Fruit fly (Drosophila melanogaster): ENCODE data around the gene Vps37B.
A peak's percentile ranks its signal among the peaks of the same experiment; 100 is the strongest.

Gene Vps37B

dm6 chr3R:5251243-5251865, 25.4 kb downstream of the Vps37B start, which contains the start of gene CtsF:
CtsF (minus strand) TSS chr3R:5251745.
- TF ChIP-seq CG17801 (GFP tag; optimal IDR thresholded peaks at IDR 0.05; ENCODE audit: partially characterized antibody) = peak; percentile 77

- TF ChIP-seq CG17801 (GFP tag; optimal IDR thresholded peaks at IDR 0.05; ENCODE audit: partially characterized antibody) = no peak
Observed at dm6 chr3R:5252853-5253252, 26.9 kb downstream of the Vps37B start, which contains the start of gene CG1113. CG1113 (plus strand) TSS chr3R:5253153.

- TF ChIP-seq CG17801 (GFP tag; optimal IDR thresholded peaks at IDR 0.05; ENCODE audit: partially characterized antibody) = no peak
Observed at dm6 chr3R:5256462-5257146, 30.6 kb downstream of the Vps37B start, which contains the start of the genes Enoph and Hph. Enoph (minus strand) TSS chr3R:5256681. Hph (plus strand) TSS chr3R:5257037.

DNA sequence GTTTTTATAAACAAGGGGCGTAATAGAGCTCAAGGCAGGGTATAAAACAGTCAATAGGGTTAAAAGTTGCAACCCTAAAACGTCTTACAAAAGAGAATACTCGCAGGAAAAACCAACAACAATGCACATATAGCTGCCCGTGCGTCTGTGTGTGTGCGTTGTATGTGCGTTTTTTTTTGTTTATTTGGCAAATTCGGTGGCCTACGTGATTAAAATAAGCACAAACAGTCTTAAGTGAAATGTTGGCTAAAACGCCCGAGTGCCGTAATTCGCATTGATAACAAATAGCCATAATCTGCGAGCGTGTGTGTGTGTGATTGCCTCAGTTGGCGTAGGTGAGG, 31.2 kb downstream of the Vps37B start:
- no peak for TF ChIP-seq CG17801 (GFP tag; optimal IDR thresholded peaks at IDR 0.05; ENCODE audit: partially characterized antibody)

DNA sequence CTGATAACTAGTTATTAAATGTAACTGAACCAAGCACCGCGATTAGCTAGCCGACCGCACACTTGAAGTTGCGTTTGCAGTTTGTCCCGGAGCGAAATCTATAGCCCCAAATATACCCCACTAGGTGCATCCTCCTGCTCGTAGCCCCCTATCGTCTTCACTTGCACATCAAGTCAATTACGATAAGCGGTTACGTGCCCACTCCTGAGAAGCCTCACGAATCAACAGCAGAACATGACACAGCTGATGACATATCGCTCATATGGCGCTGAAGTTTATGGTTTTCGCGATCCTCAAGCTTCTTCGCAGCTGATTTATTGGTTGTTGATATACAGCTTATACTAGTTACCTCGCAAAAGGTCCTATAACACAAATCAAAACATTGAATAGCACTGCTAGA, 35.3 kb downstream of the Vps37B start:
- no peak for TF ChIP-seq CG17801 (GFP tag; optimal IDR thresholded peaks at IDR 0.05; ENCODE audit: partially characterized antibody)

dm6 chr3R:5261996-5262535, 36.1 kb downstream of the Vps37B start:
- no peak for TF ChIP-seq CG17801 (GFP tag; optimal IDR thresholded peaks at IDR 0.05; ENCODE audit: partially characterized antibody)

DNA sequence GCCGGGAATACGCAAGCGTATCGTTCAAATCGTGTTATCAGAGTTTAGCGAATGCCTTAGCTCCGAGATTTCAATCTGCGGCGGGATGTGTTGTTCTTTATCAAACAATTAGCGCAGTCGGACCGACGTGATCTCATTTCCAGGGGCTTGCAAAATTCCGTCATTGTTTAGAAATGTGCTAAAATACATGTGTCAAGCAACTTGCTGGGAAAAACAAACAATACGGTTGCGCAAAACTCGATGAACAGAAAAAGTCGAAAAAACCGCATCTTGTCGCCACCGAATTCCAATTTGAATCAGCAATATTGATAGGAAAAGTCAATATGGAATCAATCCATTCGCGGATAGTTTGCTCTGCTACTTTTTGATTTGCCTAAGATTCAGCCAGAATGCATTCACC, 36.6 kb downstream of the Vps37B start, which contains the start of gene Tim17a2:
Gene Tim17a2 (minus strand): TSS at position 101 of the 400 bp plus-strand sequence.
- no peak for TF ChIP-seq CG17801 (GFP tag; optimal IDR thresholded peaks at IDR 0.05; ENCODE audit: partially characterized antibody)

DNA sequence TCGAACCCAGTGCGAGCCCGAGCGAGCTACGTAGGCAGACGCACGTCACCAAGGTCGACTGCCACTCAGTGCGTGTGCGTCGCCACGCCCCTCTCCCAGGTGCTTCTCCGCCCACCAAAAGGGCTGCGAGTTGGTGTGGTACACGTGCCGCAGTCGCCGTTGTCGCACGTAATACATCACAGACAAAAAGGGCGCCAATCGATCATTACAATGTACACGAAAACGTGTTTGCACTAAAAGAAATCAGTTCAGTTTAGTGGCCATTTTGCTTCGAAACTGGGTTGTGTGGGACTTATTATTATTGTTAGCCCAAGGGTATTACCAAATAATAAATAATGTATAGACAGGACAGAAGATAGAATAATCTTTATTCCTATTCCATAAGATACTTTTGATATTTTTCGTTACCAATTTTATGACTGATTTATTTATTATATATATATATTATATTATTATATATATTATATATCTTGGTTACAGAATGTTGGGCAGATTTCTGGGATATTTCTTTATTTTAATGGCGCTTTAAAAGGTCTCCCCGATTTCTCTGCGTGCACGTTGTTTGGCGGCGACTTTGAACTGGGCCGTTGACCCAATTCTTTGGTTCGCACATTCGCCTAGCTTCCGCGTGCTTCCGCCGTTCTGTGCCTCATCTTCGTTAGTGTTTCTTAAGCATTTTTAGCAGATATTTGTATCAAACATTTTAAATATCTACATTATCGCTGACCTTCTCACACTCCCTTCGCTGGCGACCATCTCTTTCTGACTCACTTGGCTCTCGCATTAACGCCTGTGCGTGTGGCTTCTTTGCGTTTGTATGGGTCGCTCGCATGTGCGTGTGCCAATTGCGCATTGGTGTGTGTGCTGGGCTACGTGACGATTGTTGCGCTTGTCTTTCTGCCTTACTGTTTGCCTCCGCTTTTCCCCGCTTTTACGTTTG, 37.6 kb downstream of the Vps37B start:
- TF ChIP-seq CG17801 (GFP tag; optimal IDR thresholded peaks at IDR 0.05; ENCODE audit: partially characterized antibody) = peak; percentile 73

DNA sequence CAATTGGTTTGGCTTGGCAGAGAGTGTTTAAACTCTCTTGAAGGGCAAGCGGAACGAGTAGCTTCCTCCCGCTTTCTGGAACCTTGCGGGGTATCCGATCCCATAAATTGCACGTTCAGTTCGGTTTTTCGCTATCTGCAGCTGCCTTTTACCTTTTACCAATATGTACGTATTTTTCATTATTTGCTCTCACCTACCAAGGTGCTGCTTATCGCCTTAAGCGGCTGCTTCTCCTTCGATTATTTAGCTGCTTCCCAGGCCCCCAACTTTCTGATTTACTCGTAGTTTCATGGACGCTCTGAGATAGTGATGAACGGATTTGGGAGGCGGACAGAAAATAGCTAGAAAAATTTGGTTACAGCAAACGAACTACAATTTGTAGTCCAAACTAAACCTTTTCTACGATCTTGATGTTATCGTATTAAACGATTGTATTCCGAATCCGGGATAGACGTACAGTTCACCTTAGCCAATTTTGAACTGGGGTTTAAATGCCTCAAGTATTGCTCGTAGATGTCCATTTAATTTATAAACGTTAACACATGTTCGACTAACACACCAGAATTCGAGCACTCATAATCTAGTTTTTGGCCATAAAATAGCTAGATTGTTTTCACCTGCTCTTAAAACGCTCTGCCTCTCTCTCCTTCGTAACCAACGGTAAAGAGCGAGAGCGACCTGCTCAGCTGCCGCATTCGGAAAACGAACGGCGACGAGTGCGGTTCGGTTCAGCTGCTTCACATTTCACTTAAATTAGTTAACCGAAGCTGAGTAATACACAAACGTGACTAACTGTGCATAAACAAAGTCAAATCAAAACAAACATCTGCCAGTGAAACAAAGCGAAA, 38.5 kb downstream of the Vps37B start:
- TF ChIP-seq CG17801 (GFP tag; optimal IDR thresholded peaks at IDR 0.05; ENCODE audit: partially characterized antibody) = peak; percentile 45

- no peak for TF ChIP-seq CG17801 (GFP tag; optimal IDR thresholded peaks at IDR 0.05; ENCODE audit: partially characterized antibody)
Observed at dm6 chr3R:5266282-5266681, 40.3 kb downstream of the Vps37B start.

DNA sequence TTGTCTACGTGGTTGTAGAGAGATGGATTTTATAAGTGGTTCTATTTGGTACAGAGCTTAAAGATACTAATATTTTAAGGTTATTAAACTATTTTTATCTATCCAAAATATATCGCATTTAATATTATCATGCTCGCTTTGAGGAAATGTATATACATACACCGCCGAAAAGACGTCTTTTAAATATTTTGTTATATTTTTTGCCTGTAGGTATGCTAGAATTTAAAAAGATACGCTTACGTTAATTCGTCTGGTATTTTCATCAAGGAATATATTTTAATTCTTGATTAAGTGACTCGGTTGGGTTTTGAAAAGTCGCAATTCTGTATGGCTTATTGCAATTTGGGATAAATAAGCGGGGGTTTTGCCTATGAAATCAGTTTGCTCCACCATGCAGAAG, 42.5 kb downstream of the Vps37B start:
- no peak for TF ChIP-seq CG17801 (GFP tag; optimal IDR thresholded peaks at IDR 0.05; ENCODE audit: partially characterized antibody)

DNA sequence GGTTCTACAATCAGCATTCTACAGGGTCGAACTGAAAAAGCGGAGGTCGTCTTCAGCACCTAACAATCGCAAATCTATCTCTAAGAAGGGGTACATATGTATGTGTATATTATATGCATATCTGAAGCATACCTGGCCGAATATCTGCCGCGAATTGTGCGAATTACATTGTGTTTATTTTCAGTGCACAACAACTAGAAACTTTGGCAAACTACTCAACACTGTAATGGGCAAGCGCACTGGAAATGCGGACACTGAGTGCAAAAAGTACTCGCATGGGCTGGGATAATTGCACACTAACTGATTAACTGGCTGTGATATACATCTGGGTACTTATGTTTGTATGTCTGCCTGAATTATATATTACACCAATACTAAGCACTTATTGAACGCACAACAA, 44.8 kb downstream of the Vps37B start:
- peak; percentile 14 for TF ChIP-seq CG17801 (GFP tag; optimal IDR thresholded peaks at IDR 0.05; ENCODE audit: partially characterized antibody)

Measured in ovary, adult (tissue).